Worm (Caenorhabditis elegans): ENCODE results near the gene cut-4.

- TF ChIP-seq pha-2 (tag; optimal IDR thresholded peaks at IDR 0.05) (no peak), ama-1 (optimal IDR thresholded peaks at IDR 0.05) (no peak), Y22D7AL.16 (tag; optimal IDR thresholded peaks at IDR 0.05) (no peak), pha-4 (tag; optimal IDR thresholded peaks at IDR 0.05) (no peak), ceh-48 (tag; optimal IDR thresholded peaks at IDR 0.05) (no peak), hlh-30 (tag; optimal IDR thresholded peaks at IDR 0.05; ENCODE audit: insufficient read depth) (no peak), lin-11 (tag; optimal IDR thresholded peaks at IDR 0.05) (no peak)
Observed at ce11 chrII:10410989-10411388, 24.9 kb upstream of the cut-4 start, which contains the start of gene E04D5.5.

Data from whole organism, late embryonic.